Worm (Caenorhabditis elegans): ENCODE results near the gene sri-33.
"Not testable (repeated sequence)": the region's sequence is repeated elsewhere in the genome, so short reads cannot be mapped to it uniquely, and the experiment has no call there.

The sri-33 gene

DNA sequence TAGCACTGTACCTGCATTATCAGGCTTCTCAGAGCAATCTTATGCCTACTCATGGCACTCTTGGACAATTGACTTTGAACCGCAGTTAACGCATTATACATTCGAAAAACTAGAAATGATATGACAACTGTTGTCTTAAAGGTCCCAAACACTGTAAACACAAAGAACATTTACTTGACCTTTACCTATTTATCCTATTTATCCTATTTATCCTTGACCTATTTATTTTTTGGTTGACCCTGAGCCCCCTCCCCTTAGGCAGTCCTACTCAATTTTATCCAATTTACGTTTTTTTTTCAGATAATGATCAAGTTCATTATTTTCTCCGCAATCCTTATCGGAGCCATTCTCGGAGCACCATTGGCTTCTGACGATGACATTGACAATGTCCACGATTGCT is 5.0 kb downstream of the sri-33 start, which contains the start of the genes T10D4.14 and T10D4.19:
Gene T10D4.14, minus strand, starts transcription at position 101 of the 400 bp plus-strand sequence.
Gene T10D4.19, plus strand, starts transcription at position 304 of the 400 bp plus-strand sequence.
- TF ChIP-seq aly-2 (tag; optimal IDR thresholded peaks at IDR 0.05) (no peak), mbf-1 (tag; optimal IDR thresholded peaks at IDR 0.05) (no peak), crh-2 (tag; optimal IDR thresholded peaks at IDR 0.05) (no peak), unc-39 (tag; optimal IDR thresholded peaks at IDR 0.05) (no peak), ztf-11 (tag; optimal IDR thresholded peaks at IDR 0.05) (no peak), lin-11 (tag; optimal IDR thresholded peaks at IDR 0.05) (no peak), nhr-12 (tag; optimal IDR thresholded peaks at IDR 0.05) (no peak), fos-1 (tag; optimal IDR thresholded peaks at IDR 0.05) (no peak), egl-27 (tag; optimal IDR thresholded peaks at IDR 0.05) (no peak), skn-1 (tag; optimal IDR thresholded peaks at IDR 0.05) (no peak)

- no peak for TF ChIP-seq zag-1 (tag; optimal IDR thresholded peaks at IDR 0.05)
- TF ChIP-seq nhr-12 (tag; optimal IDR thresholded peaks at IDR 0.05): no peak
- TF ChIP-seq lin-39 (tag; optimal IDR thresholded peaks at IDR 0.05): no peak
- no peak for TF ChIP-seq ceh-16 (tag; optimal IDR thresholded peaks at IDR 0.05)
- no peak for TF ChIP-seq nhr-11 (tag; optimal IDR thresholded peaks at IDR 0.05)
- no peak for TF ChIP-seq ama-1 (optimal IDR thresholded peaks at IDR 0.05)
- TF ChIP-seq unc-62 (GFP tag; optimal IDR thresholded peaks at IDR 0.05): no peak
- no peak for TF ChIP-seq sma-3 (GFP tag; optimal IDR thresholded peaks at IDR 0.05)
- TF ChIP-seq gmeb-1 (tag; optimal IDR thresholded peaks at IDR 0.05): no peak
- TF ChIP-seq ztf-11 (tag; optimal IDR thresholded peaks at IDR 0.05): no peak
These were observed 7.0 kb downstream of the sri-33 start, which contains the start of the genes T10D4.11 and T10D4.1 for ce11 chrII:3149521-3150190. Gene T10D4.11 (minus strand): TSS chrII:3149621. Gene T10D4.1 (plus strand): TSS chrII:3150140.

DNA sequence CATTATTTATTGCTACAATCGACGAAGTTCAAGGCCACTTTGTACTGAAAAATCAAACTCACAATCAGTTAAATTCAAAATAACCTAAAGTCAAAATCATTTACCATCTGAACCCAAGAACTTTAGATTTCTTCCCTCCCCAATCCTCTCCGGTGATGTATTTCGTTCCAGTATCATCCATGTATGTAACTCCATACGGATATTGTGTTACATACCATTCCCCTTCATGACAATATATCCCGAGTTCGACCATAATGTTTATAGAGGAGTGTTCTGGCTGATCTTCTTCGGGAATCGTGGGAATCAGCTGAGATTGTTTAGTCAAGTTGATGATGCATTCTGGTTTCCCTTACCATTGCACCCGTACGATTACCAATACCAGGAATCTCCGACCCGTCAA is 8.2 kb downstream of the sri-33 start:
- TF ChIP-seq mab-5 (tag; optimal IDR thresholded peaks at IDR 0.05): no peak
- no peak for TF ChIP-seq lin-39 (tag; optimal IDR thresholded peaks at IDR 0.05)
- TF ChIP-seq ZK546.5 (tag; optimal IDR thresholded peaks at IDR 0.05): no peak
- TF ChIP-seq zag-1 (tag; optimal IDR thresholded peaks at IDR 0.05): no peak
- TF ChIP-seq peb-1 (tag; optimal IDR thresholded peaks at IDR 0.05): no peak
- no peak for TF ChIP-seq C34F6.9 (tag; optimal IDR thresholded peaks at IDR 0.05)

DNA sequence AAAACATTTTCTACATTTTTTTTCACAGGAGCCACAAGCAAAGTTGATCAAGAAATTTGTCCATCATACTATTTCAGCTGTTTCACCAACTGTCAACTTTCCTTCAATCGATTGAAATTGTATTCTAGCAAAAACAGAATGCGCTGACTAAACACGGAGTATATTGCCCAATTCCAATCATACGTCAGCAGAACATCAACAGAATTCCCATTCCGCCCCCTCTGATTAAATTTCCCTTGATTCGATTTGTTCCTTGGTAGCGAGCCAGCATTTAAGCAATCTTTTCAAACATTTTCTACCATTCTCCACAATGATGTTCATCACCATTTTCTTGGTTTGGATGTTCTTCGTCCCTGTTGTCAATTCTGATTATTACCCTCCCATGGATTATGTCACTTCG is 10.8 kb downstream of the sri-33 start, which contains the start of gene T10D4.15:
Gene T10D4.15, plus strand, starts transcription at position 301 of the 400 bp plus-strand sequence.
- no peak for TF ChIP-seq lin-11 (tag; optimal IDR thresholded peaks at IDR 0.05)

- not testable (repeated sequence) for TF ChIP-seq R02D3.7, peb-1, elt-1 (tag; optimal IDR thresholded peaks at IDR 0.05)
These were observed 12.1 kb downstream of the sri-33 start, which contains the start of gene sri-43 for ce11 chrII:3144552-3144951. Gene sri-43 (minus strand): TSS chrII:3144652.

DNA sequence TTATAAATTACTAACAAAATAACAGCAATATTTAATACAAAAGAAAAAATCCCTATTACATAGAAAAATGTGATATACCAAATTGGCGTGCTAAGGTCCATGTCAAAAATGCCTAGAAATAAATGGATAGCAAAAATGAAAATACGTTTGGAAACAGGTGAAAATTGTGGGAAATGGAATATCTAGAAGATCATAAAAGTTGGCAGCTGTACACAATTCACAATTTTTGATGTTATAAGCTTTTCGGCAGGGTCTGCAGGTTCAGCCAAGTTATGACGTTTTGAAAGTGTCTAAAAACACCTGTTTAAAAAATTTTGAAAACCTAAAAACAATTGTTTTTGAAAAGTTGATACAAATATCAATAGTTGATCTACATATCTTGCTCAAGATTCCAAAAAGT is 13.8 kb downstream of the sri-33 start, which contains the start of gene sri-42:
Gene sri-42, minus strand, starts transcription at position 101 of the 400 bp plus-strand sequence.
- TF ChIP-seq F13H6.1 (tag; optimal IDR thresholded peaks at IDR 0.05); unc-39 (tag; optimal IDR thresholded peaks at IDR 0.05); Y55F3AM.14 (GFP tag; optimal IDR thresholded peaks at IDR 0.05): not testable (repeated sequence)

ce11 chrII:3137804-3138203 is 18.8 kb downstream of the sri-33 start, which contains the start of gene sri-54:
Gene sri-54 (minus strand): TSS chrII:3137904.
- TF ChIP-seq fos-1 (tag; optimal IDR thresholded peaks at IDR 0.05) (no peak), ceh-82 (tag; optimal IDR thresholded peaks at IDR 0.05) (no peak), ama-1 (optimal IDR thresholded peaks at IDR 0.05) (no peak), lsy-2 (tag; optimal IDR thresholded peaks at IDR 0.05) (no peak), sma-3 (GFP tag; optimal IDR thresholded peaks at IDR 0.05) (no peak), egl-27 (tag; optimal IDR thresholded peaks at IDR 0.05) (no peak), elt-1 (tag; optimal IDR thresholded peaks at IDR 0.05) (no peak), mdl-1 (tag; optimal IDR thresholded peaks at IDR 0.05) (no peak), ztf-4 (tag; optimal IDR thresholded peaks at IDR 0.05) (no peak), mab-5 (tag; optimal IDR thresholded peaks at IDR 0.05) (no peak), sma-9 (GFP tag; optimal IDR thresholded peaks at IDR 0.05) (no peak), sma-9 (tag; optimal IDR thresholded peaks at IDR 0.05) (no peak), nhr-237 (tag; optimal IDR thresholded peaks at IDR 0.05) (no peak), mbf-1 (tag; optimal IDR thresholded peaks at IDR 0.05) (no peak)

All from whole organism, L2 larva.